Fruit fly (Drosophila melanogaster): Measurements from ENCODE around the gene CG33725.

Gene CG33725

DNA sequence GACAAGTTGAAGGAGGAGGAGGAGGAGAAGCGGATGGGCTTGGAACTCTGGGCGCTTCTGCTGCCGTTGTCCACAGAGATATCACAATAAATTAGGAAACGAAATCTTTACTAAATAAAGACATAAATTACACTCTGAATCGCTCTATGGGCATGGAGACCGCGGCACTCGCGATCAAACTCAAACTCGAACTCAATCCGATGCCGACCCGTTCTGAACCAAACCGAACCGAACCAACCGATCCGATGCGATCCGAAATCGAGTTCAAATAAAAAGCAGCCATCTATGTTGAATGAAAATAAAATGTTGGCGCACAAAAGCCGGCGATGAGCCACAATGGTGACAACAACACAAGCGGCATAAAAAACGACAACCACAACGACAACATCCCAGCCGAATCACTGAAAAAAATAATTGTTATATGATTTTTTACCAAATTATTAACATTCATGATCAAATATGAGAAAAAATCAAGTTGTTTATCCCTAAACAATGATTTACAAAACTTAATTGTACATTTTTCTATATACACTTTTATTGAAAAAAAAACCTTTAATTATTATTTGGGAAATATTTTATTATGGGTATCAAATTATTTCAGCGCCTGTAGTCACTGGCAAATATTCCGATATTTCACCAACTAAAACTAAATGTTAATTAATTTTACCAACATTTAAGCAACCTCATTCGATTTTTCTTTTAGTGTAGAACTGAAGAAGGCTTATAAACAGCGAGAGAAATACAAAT is 25.3 kb upstream of the CG33725 start (continued):
- TF ChIP-seq lov (optimal IDR thresholded peaks at IDR 0.05) (no peak), lov (GFP tag; IDR thresholded peaks at IDR 0.05) (0 out of 3 replicates have a peak, but pooled peaks have one; percentile 60), CG2129 (GFP tag; IDR thresholded peaks at IDR 0.05; ENCODE audit: partially characterized antibody) (no peak), CG1024 (GFP tag; IDR thresholded peaks at IDR 0.05) (0 out of 2 replicates have a peak, but pooled peaks have one; percentile 53), CG12942 (GFP tag; optimal IDR thresholded peaks at IDR 0.05) (peak; percentile 58), CG15011 (GFP tag; optimal IDR thresholded peaks at IDR 0.05) (peak; percentile 68), NC2β (GFP tag; optimal IDR thresholded peaks at IDR 0.05) (peak; percentile 48), mam (GFP tag; optimal IDR thresholded peaks at IDR 0.05) (peak; percentile 16), CG12071 (GFP tag; optimal IDR thresholded peaks at IDR 0.05) (no peak), Deaf1 (tag; optimal IDR thresholded peaks at IDR 0.05) (peak; percentile 48), nerfin-2 (GFP tag; IDR thresholded peaks at IDR 0.05; ENCODE audit: partially characterized antibody) (no peak), CG1602 (GFP tag; optimal IDR thresholded peaks at IDR 0.05) (peak; percentile 77), CG14050 (GFP tag; IDR thresholded peaks at IDR 0.05) (no peak), ash1 (GFP tag; optimal IDR thresholded peaks at IDR 0.05) (no peak), hb (GFP tag; IDR thresholded peaks at IDR 0.05; ENCODE audit: partially characterized antibody) (no peak), E2f1 (GFP tag; IDR thresholded peaks at IDR 0.05) (peak; percentile 39; the same call in 1 of the 2 replicates), CG12391 (tag; optimal IDR thresholded peaks at IDR 0.05) (peak; percentile 90), CG3407 (GFP tag; optimal IDR thresholded peaks at IDR 0.05) (peak; percentile 69), hbn (GFP tag; IDR thresholded peaks at IDR 0.05; ENCODE audit: partially characterized antibody) (no peak), pho (GFP tag; optimal IDR thresholded peaks at IDR 0.05) (no peak), klu (GFP tag; IDR thresholded peaks at IDR 0.05) (peak; percentile 21; the same call in 1 of the 2 replicates), CG13624 (GFP tag; optimal IDR thresholded peaks at IDR 0.05) (no peak), sim (GFP tag; IDR thresholded peaks at IDR 0.05) (peak; percentile 47; the same call in 1 of the 2 replicates), Atf3 (GFP tag; optimal IDR thresholded peaks at IDR 0.05) (peak; percentile 14), jing (GFP tag; optimal IDR thresholded peaks at IDR 0.05) (peak; percentile 45), gt (GFP tag; IDR thresholded peaks at IDR 0.05) (no peak), Opbp (GFP tag; IDR thresholded peaks at IDR 0.05; ENCODE audit: partially characterized antibody) (no peak), sr (GFP tag; IDR thresholded peaks at IDR 0.05) (no peak), Dad (GFP tag; optimal IDR thresholded peaks at IDR 0.05) (no peak), BEAF-32 (GFP tag; optimal IDR thresholded peaks at IDR 0.05) (no peak), CG15514 (GFP tag; optimal IDR thresholded peaks at IDR 0.05) (no peak), ATbp (GFP tag; optimal IDR thresholded peaks at IDR 0.05) (peak; percentile 64), aop (GFP tag; IDR thresholded peaks at IDR 0.05) (no peak), bab2 (GFP tag; optimal IDR thresholded peaks at IDR 0.05) (peak; percentile 33), CG9727 (GFP tag; optimal IDR thresholded peaks at IDR 0.05) (peak; percentile 93), CG5245 (GFP tag; optimal IDR thresholded peaks at IDR 0.05) (peak; percentile 69), CG8281 (tag; optimal IDR thresholded peaks at IDR 0.05) (peak; percentile 59), CG31441 (GFP tag; IDR thresholded peaks at IDR 0.05) (peak; percentile 98), Taf1 (GFP tag; IDR thresholded peaks at IDR 0.05) (no peak), CG10565 (GFP tag; optimal IDR thresholded peaks at IDR 0.05) (peak; percentile 11), stwl (tag; optimal IDR thresholded peaks at IDR 0.05) (no peak), CG4707 (GFP tag; optimal IDR thresholded peaks at IDR 0.05) (peak; percentile 47), Nf-YA (GFP tag; IDR thresholded peaks at IDR 0.05) (0 out of 2 replicates have a peak, but pooled peaks have one; percentile 16), grau (tag; optimal IDR thresholded peaks at IDR 0.05) (peak; percentile 84), CG11504 (tag; optimal IDR thresholded peaks at IDR 0.05) (peak; percentile 92), Dp (GFP tag; optimal IDR thresholded peaks at IDR 0.05) (no peak), cg (GFP tag; optimal IDR thresholded peaks at IDR 0.05) (no peak), GATAe (GFP tag; conservative IDR thresholded peaks at IDR 0.05) (no peak), CG2712 (tag; optimal IDR thresholded peaks at IDR 0.05) (peak; percentile 94)
